Worm (Caenorhabditis elegans): ENCODE measurements around the gene R08A2.2.
A peak's percentile ranks its signal among the peaks of the same experiment; 100 is the strongest.

R08A2.2 gene

DNA sequence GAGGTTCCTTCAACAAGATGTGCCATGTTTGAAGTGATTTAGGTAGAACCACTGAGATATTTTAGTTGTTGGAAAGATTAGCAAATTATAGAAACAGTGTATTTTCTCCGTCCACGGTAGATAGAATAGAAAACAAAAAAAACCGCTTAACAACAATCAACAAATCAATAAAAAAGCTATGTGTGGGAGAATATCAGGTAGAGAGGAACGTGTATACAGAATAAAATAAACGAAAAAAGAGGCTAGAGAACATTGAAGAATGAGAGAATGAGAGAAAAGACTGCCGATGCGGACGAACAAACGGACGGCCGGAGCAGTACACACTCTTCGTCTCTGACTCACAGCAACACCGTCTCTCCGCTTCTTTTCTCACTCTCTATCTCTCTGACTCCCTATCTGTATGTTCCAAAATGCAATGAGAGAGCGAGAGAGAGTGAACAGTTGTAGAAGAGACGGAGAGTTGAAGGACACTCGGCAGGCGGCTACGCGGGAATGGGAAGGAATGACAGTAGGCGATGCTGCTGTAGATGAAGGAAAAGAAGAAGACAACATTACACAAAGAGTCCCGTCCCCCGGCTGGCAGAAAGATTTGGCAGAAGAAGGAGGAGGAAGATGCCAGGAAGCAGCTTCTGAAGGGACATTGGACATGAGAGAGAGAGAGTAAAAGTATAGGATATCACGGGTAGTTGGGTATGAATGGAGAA is 18.8 kb downstream of the R08A2.2 start, which contains the start of gene unc-112 (continued):
- peak in 1 of 2 experiments; percentile 42 for TF ChIP-seq egl-27 (tag; optimal IDR thresholded peaks at IDR 0.05)
- TF ChIP-seq jun-1 (tag; optimal IDR thresholded peaks at IDR 0.05) = peak; percentile 49
- TF ChIP-seq elt-3 (tag; optimal IDR thresholded peaks at IDR 0.05) = peak in 1 of 6 experiments; percentile 6
- TF ChIP-seq skn-1 (tag; optimal IDR thresholded peaks at IDR 0.05) = peak; percentile 47
- TF ChIP-seq dsc-1 (tag; optimal IDR thresholded peaks at IDR 0.05) = peak; percentile 68
- no peak for TF ChIP-seq efl-3 (GFP tag; optimal IDR thresholded peaks at IDR 0.05)
- peak; percentile 18 for TF ChIP-seq unc-86 (tag; optimal IDR thresholded peaks at IDR 0.05)
- peak in 1 of 2 experiments; percentile 50 for TF ChIP-seq mdl-1 (tag; optimal IDR thresholded peaks at IDR 0.05)
- TF ChIP-seq vab-15 (tag; optimal IDR thresholded peaks at IDR 0.05) = no peak
- TF ChIP-seq fkh-8 (tag; optimal IDR thresholded peaks at IDR 0.05) = no peak
- peak; percentile 60 for TF ChIP-seq snpc-4 (tag; optimal IDR thresholded peaks at IDR 0.05)
- TF ChIP-seq mef-2 (tag; optimal IDR thresholded peaks at IDR 0.05) = no peak
- TF ChIP-seq pag-3 (tag; optimal IDR thresholded peaks at IDR 0.05; ENCODE audit: borderline replicate concordance, insufficient read depth) = peak; percentile 99
- TF ChIP-seq C34B4.2 (tag; optimal IDR thresholded peaks at IDR 0.05) = no peak
- TF ChIP-seq snu-23 (GFP tag; optimal IDR thresholded peaks at IDR 0.05) = peak; percentile 84
- peak; percentile 33 for TF ChIP-seq tbx-2 (tag; optimal IDR thresholded peaks at IDR 0.05)
- no peak for TF ChIP-seq nhr-237 (tag; optimal IDR thresholded peaks at IDR 0.05)
- TF ChIP-seq unc-98 (GFP tag; IDR thresholded peaks at IDR 0.05) = no peak
- TF ChIP-seq F16B12.6 (tag; optimal IDR thresholded peaks at IDR 0.05) = peak; percentile 18
- TF ChIP-seq sox-4 (tag; optimal IDR thresholded peaks at IDR 0.05) = no peak
- TF ChIP-seq zip-4 (GFP tag; optimal IDR thresholded peaks at IDR 0.05) = no peak
- no peak for TF ChIP-seq isw-1 (GFP tag; IDR thresholded peaks at IDR 0.05)
- TF ChIP-seq fkh-4 (tag; optimal IDR thresholded peaks at IDR 0.05; ENCODE audit: borderline replicate concordance) = no peak
- no peak for TF ChIP-seq nhr-76 (tag; optimal IDR thresholded peaks at IDR 0.05)
- peak; percentile 57 to 65 for TF ChIP-seq lin-35 (GFP tag; optimal IDR thresholded peaks at IDR 0.05)
- TF ChIP-seq swsn-7 (tag; optimal IDR thresholded peaks at IDR 0.05) = peak; percentile 74
- TF ChIP-seq ztf-11 (tag; optimal IDR thresholded peaks at IDR 0.05) = no peak
- no peak for TF ChIP-seq alr-1 (tag; optimal IDR thresholded peaks at IDR 0.05; ENCODE audit: borderline replicate concordance)
- TF ChIP-seq egl-13 (tag; optimal IDR thresholded peaks at IDR 0.05) = no peak
- TF ChIP-seq nhr-12 (tag; optimal IDR thresholded peaks at IDR 0.05) = no peak
- no peak for TF ChIP-seq ceh-63 (GFP tag; optimal IDR thresholded peaks at IDR 0.05)
- no peak for TF ChIP-seq unc-30 (tag; optimal IDR thresholded peaks at IDR 0.05)
- peak; percentile 41 to 62 (median 44) for TF ChIP-seq dpl-1 (GFP tag; optimal IDR thresholded peaks at IDR 0.05)
- peak; percentile 47 for TF ChIP-seq xbp-1 (tag; optimal IDR thresholded peaks at IDR 0.05)
- TF ChIP-seq nhr-71 (tag; optimal IDR thresholded peaks at IDR 0.05) = peak; percentile 85
- no peak for TF ChIP-seq aha-1 (tag; optimal IDR thresholded peaks at IDR 0.05)
- no peak for TF ChIP-seq nhr-84 (tag; optimal IDR thresholded peaks at IDR 0.05)
- TF ChIP-seq lsy-2 (tag; optimal IDR thresholded peaks at IDR 0.05) = peak; percentile 46 to 84
- TF ChIP-seq lin-14 (GFP tag; optimal IDR thresholded peaks at IDR 0.05) = peak; percentile 98
- no peak for TF ChIP-seq C04F5.9 (tag; optimal IDR thresholded peaks at IDR 0.05)
- TF ChIP-seq nhr-90 (tag; optimal IDR thresholded peaks at IDR 0.05; ENCODE audit: poor library complexity) = peak; percentile 53
- peak; percentile 1 for TF ChIP-seq lin-13 (GFP tag; optimal IDR thresholded peaks at IDR 0.05)
- TF ChIP-seq irx-1 (tag; optimal IDR thresholded peaks at IDR 0.05) = no peak
- no peak for TF ChIP-seq zag-1 (tag; optimal IDR thresholded peaks at IDR 0.05)
